Worm (Caenorhabditis elegans): Measurements from ENCODE around the gene M02B7.2.

- TF ChIP-seq nhr-76 (tag; optimal IDR thresholded peaks at IDR 0.05) (no peak), elt-3 (tag; optimal IDR thresholded peaks at IDR 0.05) (no peak), nhr-237 (tag; optimal IDR thresholded peaks at IDR 0.05) (no peak), egl-27 (tag; optimal IDR thresholded peaks at IDR 0.05) (no peak)
Measured at ce11 chrIV:3847489-3847888, 44.1 kb downstream of the M02B7.2 start.

Data from whole organism, L3 larva.